Worm (Caenorhabditis elegans) whole organism, L4 larva: ENCODE measurements around the gene Y22D7AR.6.
A peak's percentile ranks its signal among the peaks of the same experiment; 100 is the strongest.

Experiments used
- D1046.2 ChIP-seq: fragments of 200-800 bp; sonication (Bioruptor generic); IDR thresholded peaks from 2 replicates; pipeline ENCODE4 v1.3.6; 2022; ENCODE audit warnings: missing genetic modification characterization, missing compliant biosample characterization
- F44E2.7 ChIP-seq: fragments of 200-800 bp; sonication (Bioruptor generic); IDR thresholded peaks from 2 replicates; pipeline ENCODE4 v2.1.2; 2022; ENCODE audit warnings: missing genetic modification characterization, missing compliant biosample characterization
- T20F7.1 ChIP-seq: fragments of 200-800 bp; sonication (Bioruptor generic); optimal IDR thresholded peaks from 2 replicates; lab custom pipeline; 2018; ENCODE audit warnings: mild to moderate bottlenecking, missing genetic modification characterization, missing compliant biosample characterization
- Y105C5A.15 ChIP-seq: fragments of 200-800 bp; sonication (Bioruptor generic); IDR thresholded peaks from 2 replicates; pipeline ENCODE4 v1.3.6; 2022; ENCODE audit warnings: missing genetic modification characterization, missing compliant biosample characterization
- Y48G9A.11 ChIP-seq: fragments of 200-800 bp; sonication (Bioruptor generic); IDR thresholded peaks from 2 replicates; pipeline ENCODE4 v1.3.6; 2022; ENCODE audit warnings: missing genetic modification reagents, missing genetic modification characterization, missing compliant biosample characterization
- Y5F2A.4 ChIP-seq: fragments of 200-800 bp; sonication (Bioruptor generic); optimal IDR thresholded peaks from 2 replicates; lab custom pipeline; 2018; ENCODE audit warnings: mild to moderate bottlenecking, missing genetic modification characterization, missing compliant biosample characterization
- Y75B8A.6 ChIP-seq: fragments of 200-800 bp; sonication (Bioruptor generic); IDR thresholded peaks from 2 replicates; pipeline ENCODE4 v1.3.6; 2022; ENCODE audit warnings: missing genetic modification reagents, missing genetic modification characterization, missing compliant biosample characterization
- aha-1 ChIP-seq: fragments of 150-350 bp; peaks from one replicate; lab custom pipeline; 2014; ENCODE audit warnings: missing biosample characterization, missing genetic modification characterization
- ama-1 ChIP-seq: fragments of 150-350 bp; optimal IDR thresholded peaks from 2 replicates; lab custom pipeline; 2014; ENCODE audit warnings: inconsistent platforms, mixed read lengths
- arid-1 ChIP-seq: fragments of 200-800 bp; sonication (Bioruptor generic); conservative IDR thresholded peaks from 2 replicates; pipeline ENCODE4 v1.3.6; 2022; ENCODE audit warnings: missing genetic modification reagents, missing genetic modification characterization, missing compliant biosample characterization
- attf-4 ChIP-seq: sonication (generic microtip); optimal IDR thresholded peaks from 3 replicates; lab custom pipeline; 2017; ENCODE audit warnings: missing biosample characterization, missing genetic modification characterization
- ceh-20 ChIP-seq: fragments of 200-800 bp; sonication (Bioruptor generic); IDR thresholded peaks from 2 replicates; pipeline ENCODE4 v1.3.6; 2022; ENCODE audit warnings: missing genetic modification reagents, missing genetic modification characterization, missing compliant biosample characterization
- ctbp-1 ChIP-seq: fragments of 200-800 bp; sonication (Bioruptor generic); IDR thresholded peaks from 2 replicates; pipeline ENCODE4 v1.3.6; 2022; ENCODE audit warnings: missing genetic modification reagents, missing genetic modification characterization, missing compliant biosample characterization
- dmd-8 ChIP-seq: fragments of 200-800 bp; sonication (Bioruptor generic); IDR thresholded peaks from 2 replicates; pipeline ENCODE4 v1.3.6; 2022; ENCODE audit warnings: missing genetic modification characterization, missing compliant biosample characterization
- dmd-9 ChIP-seq: fragments of 200-800 bp; sonication (Bioruptor generic); IDR thresholded peaks from 2 replicates; pipeline ENCODE4 v1.3.6; 2022; ENCODE audit warnings: missing genetic modification reagents, missing genetic modification characterization, missing compliant biosample characterization
- egl-43 ChIP-seq: fragments of 200-800 bp; sonication (Bioruptor generic); IDR thresholded peaks from 2 replicates; pipeline ENCODE4 v1.3.6; 2022; ENCODE audit warnings: missing genetic modification reagents, missing genetic modification characterization, missing compliant biosample characterization
- hlh-11 ChIP-seq: fragments of 200-800 bp; sonication (Bioruptor generic); optimal IDR thresholded peaks from 2 replicates; lab custom pipeline; 2018; ENCODE audit warnings: mild to moderate bottlenecking, missing genetic modification characterization, missing compliant biosample characterization
- hmg-1.1 ChIP-seq: fragments of 200-800 bp; sonication (Bioruptor generic); IDR thresholded peaks from 2 replicates; pipeline ENCODE4 v1.3.6; 2022; ENCODE audit warnings: missing genetic modification reagents, missing genetic modification characterization, missing compliant biosample characterization
- lim-7 ChIP-seq: fragments of 200-800 bp; sonication (Bioruptor generic); IDR thresholded peaks from 2 replicates; pipeline ENCODE4 v1.3.6; 2022; ENCODE audit warnings: missing genetic modification characterization, missing compliant biosample characterization
- lin-1 ChIP-seq: fragments of 200-800 bp; sonication (Bioruptor generic); IDR thresholded peaks from 2 replicates; pipeline ENCODE4 v1.3.6; 2022; ENCODE audit warnings: missing genetic modification reagents, missing genetic modification characterization, missing compliant biosample characterization
- lin-15B ChIP-seq: fragments of 150-350 bp; sonication (generic microtip); optimal IDR thresholded peaks from 3 replicates; lab custom pipeline; 2014; ENCODE audit warnings: missing biosample characterization, missing genetic modification characterization
- lin-38 ChIP-seq: fragments of 200-800 bp; sonication (Bioruptor generic); IDR thresholded peaks from 2 replicates; pipeline ENCODE4 v1.3.6; 2022; ENCODE audit warnings: missing genetic modification reagents, missing genetic modification characterization, missing compliant biosample characterization
- madf-5 ChIP-seq, 2 experiments: fragments of 200-800 bp; sonication (Bioruptor generic); IDR thresholded peaks; 2 replicates each; pipeline ENCODE4 v1.3.6; 2022; ENCODE audit warnings: missing compliant biosample characterization in 2 of 2, missing genetic modification characterization in 2 of 2
- madf-9 ChIP-seq: fragments of 200-800 bp; sonication (Bioruptor generic); conservative IDR thresholded peaks from 2 replicates; pipeline ENCODE4 v1.3.6; 2022; ENCODE audit warnings: missing genetic modification reagents, missing genetic modification characterization, missing compliant biosample characterization
- mdt-29 ChIP-seq: fragments of 200-800 bp; sonication (Bioruptor generic); IDR thresholded peaks from 2 replicates; pipeline ENCODE4 v1.3.6; 2022; ENCODE audit warnings: missing genetic modification reagents, missing genetic modification characterization, missing compliant biosample characterization
- mep-1 ChIP-seq: fragments of 150-350 bp; sonication (generic microtip); optimal IDR thresholded peaks from 3 replicates; lab custom pipeline; 2014; ENCODE audit warnings: missing biosample characterization, missing genetic modification characterization
- nhr-102 ChIP-seq: sonication (generic microtip); optimal IDR thresholded peaks from 2 replicates; lab custom pipeline; 2016; ENCODE audit warnings: mild to moderate bottlenecking, missing genetic modification characterization, moderate library complexity, missing compliant biosample characterization
- nhr-111 ChIP-seq: fragments of 200-800 bp; sonication (Bioruptor generic); optimal IDR thresholded peaks from 2 replicates; lab custom pipeline; 2018; ENCODE audit warnings: mild to moderate bottlenecking, missing genetic modification characterization, missing compliant biosample characterization
- nhr-41 ChIP-seq: fragments of 200-800 bp; sonication (Bioruptor generic); IDR thresholded peaks from 2 replicates; pipeline ENCODE4 v1.3.6; 2022; ENCODE audit warnings: missing genetic modification reagents, missing genetic modification characterization, missing compliant biosample characterization
- nhr-6 ChIP-seq: fragments of 150-350 bp; optimal IDR thresholded peaks from 2 replicates; lab custom pipeline; 2014; ENCODE audit warnings: missing biosample characterization, missing genetic modification characterization
- pha-4 ChIP-seq, 2 experiments: fragments of 150-350 bp in 1 of 2; fragments of 200-800 bp in 1 of 2; sonication (Bioruptor generic) in 1 of 2; IDR thresholded peaks in 1 of 2; optimal IDR thresholded peaks in 1 of 2; 2 replicates each; pipeline versions ENCODE4 v1.3.6 to Lab custom; 2014 to 2022; ENCODE audit warnings: missing genetic modification characterization in 2 of 2, missing genetic modification reagents in 2 of 2, missing biosample characterization in 1 of 2, missing compliant biosample characterization in 1 of 2
- sdz-12 ChIP-seq: fragments of 200-800 bp; sonication (Bioruptor generic); optimal IDR thresholded peaks from 2 replicates; lab custom pipeline; 2018; ENCODE audit warnings: mild to moderate bottlenecking, missing genetic modification characterization, missing compliant biosample characterization
- set-16 ChIP-seq: fragments of 200-800 bp; sonication (Bioruptor generic); IDR thresholded peaks from 2 replicates; pipeline ENCODE4 v1.3.6; 2022; ENCODE audit warnings: missing genetic modification reagents, missing genetic modification characterization, missing compliant biosample characterization
- snpc-1.2 ChIP-seq: fragments of 200-800 bp; sonication (Bioruptor generic); IDR thresholded peaks from 2 replicates; pipeline ENCODE4 v1.3.6; 2022; ENCODE audit warnings: missing genetic modification reagents, missing genetic modification characterization, missing compliant biosample characterization
- tag-97 ChIP-seq: fragments of 200-800 bp; sonication (Bioruptor generic); IDR thresholded peaks from 2 replicates; pipeline ENCODE4 v1.3.6; 2022; ENCODE audit warnings: missing genetic modification characterization, missing compliant biosample characterization
- unc-130 ChIP-seq: sonication (generic microtip); optimal IDR thresholded peaks from 2 replicates; lab custom pipeline; 2016; ENCODE audit warnings: missing genetic modification reagents, missing genetic modification characterization, missing compliant biosample characterization
- vab-7 ChIP-seq: fragments of 200-800 bp; sonication (Bioruptor generic); IDR thresholded peaks from 2 replicates; pipeline ENCODE4 v1.3.6; 2022; ENCODE audit warnings: missing genetic modification reagents, missing genetic modification characterization, missing compliant biosample characterization
- zag-1 ChIP-seq: fragments of 150-350 bp; optimal IDR thresholded peaks from 2 replicates; lab custom pipeline; 2014; ENCODE audit warnings: missing biosample characterization, missing genetic modification characterization
- ztf-11 ChIP-seq: fragments of 150-350 bp; optimal IDR thresholded peaks from 2 replicates; lab custom pipeline; 2014; ENCODE audit warnings: missing biosample characterization, missing genetic modification characterization

Gene Y22D7AR.6

DNA sequence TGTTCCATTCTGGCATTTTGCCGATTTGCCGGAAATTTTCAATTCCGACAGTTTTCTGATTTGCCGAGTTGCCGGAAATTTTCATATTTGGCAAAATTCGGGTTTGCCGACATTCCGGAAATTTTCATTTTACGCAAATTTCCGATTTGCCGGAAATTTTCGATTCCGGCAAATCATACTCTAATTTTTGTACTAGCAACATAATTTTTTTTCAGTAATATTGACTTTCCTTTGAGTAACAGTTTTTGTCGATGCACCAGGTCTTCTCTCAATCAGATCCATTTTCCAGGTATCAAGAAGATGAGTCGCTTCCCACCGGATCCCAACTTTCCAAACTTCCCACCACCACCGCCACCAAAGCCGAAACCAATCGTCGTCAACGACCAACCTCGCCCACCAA lies 35.4 kb downstream of the Y22D7AR.6 start, which contains the start of gene Y22D7AL.3:
Y22D7AL.3 (plus strand) TSS at position 301 of the 400 bp plus-strand sequence.
- TF ChIP-seq Y75B8A.6 (GFP tag; lab: Robert Waterston, UW): no peak
- TF ChIP-seq aha-1: peak; percentile 28

DNA sequence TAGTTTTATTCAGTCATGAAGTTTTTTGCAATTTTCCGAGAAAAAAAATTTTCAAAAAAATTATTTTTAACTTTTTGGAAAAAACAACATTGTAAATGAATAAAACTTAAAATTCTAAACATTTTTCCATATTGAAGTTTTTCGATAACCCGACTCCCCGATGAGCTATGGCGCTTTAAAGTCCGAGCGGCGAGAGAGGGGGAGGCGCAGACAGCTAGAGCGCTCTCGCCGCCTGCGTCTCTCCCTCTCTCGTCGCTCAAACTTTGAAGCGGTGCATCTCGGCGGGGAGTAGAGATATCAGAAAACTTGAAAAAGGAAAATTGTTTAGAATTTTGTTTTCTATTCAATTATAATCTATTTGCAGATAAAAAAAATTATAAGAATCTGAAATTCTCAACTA lies 38.2 kb downstream of the Y22D7AR.6 start:
- TF ChIP-seq madf-9 (GFP tag; lab: Robert Waterston, UW): no peak
- peak; percentile 82 for TF ChIP-seq set-16 (GFP tag; lab: Robert Waterston, UW)

DNA sequence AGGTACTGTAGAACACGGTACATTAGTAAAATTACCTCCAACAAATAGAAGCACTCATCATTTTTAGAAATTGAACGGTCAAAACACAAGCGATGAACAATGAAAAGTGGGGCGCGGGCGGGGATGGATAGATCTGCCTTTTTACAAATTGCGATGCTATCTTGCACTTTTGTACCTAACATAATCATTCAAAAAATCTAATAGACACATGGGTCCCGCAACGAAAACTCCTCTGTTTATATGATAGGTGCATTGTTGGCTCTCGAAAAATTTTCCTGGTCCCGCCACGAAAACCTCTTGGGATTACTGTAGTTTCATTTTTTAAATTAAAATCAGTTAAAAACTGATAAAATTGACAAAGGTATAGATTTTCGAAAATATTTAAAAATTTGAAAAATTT lies 42.3 kb downstream of the Y22D7AR.6 start, which contains the start of gene Y22D7AL.11:
Y22D7AL.11 (minus strand) TSS at position 101 of the 400 bp plus-strand sequence.
- TF ChIP-seq hmg-1.1: no peak
- no peak for TF ChIP-seq zag-1 (tag; lab: Kevin White, UChicago)
- TF ChIP-seq nhr-6 (tag; lab: Kevin White, UChicago): no peak

DNA sequence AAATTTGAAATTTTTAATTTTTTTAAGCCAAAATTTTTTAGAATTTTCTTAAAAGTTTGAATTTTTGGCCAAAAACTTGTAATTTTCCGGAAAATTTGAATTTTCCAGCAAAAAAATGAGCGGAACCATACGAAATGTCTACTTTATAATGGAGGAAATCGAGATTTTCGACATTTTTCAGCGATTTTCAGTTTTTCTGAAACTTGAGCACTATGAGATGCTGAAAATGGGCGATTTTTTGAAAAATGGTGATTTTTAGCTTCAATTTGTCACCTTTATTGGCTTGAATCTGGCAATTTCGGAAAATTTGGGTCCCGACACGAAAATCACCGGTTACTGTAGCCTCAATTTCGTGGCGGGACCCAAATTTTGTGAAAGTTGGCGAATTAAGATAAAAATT lies 50.0 kb downstream of the Y22D7AR.6 start, which contains the start of gene Y22D7AL.4:
Y22D7AL.4 (plus strand) TSS at position 109 of the 400 bp plus-strand sequence.
- TF ChIP-seq lin-15B (tag; lab: Kevin White, UChicago) (no peak), mdt-29 (GFP tag; lab: Robert Waterston, UW) (0 out of 2 replicates have a peak, but pooled peaks have one; percentile 27), aha-1 (peak; percentile 2), hlh-11 (tag; lab: Kevin White, UChicago) (peak; percentile 10), sdz-12 (GFP tag; lab: Kevin White, UChicago) (peak; percentile 6), madf-5 (GFP tag; IDR thresholded peaks at IDR 0.05; lab: Robert Waterston, UW) (no peak)

- TF ChIP-seq mep-1 (tag; lab: Kevin White, UChicago) (peak; percentile 28), hlh-11 (tag; lab: Kevin White, UChicago) (no peak), ctbp-1 (GFP tag; lab: Robert Waterston, UW) (peak; percentile 73), lin-1 (0 out of 2 replicates have a peak, but pooled peaks have one; percentile 40), Y48G9A.11 (GFP tag; lab: Robert Waterston, UW) (peak; percentile 63), egl-43 (GFP tag; lab: Robert Waterston, UW) (peak; percentile 83), lin-38 (GFP tag; lab: Robert Waterston, UW) (peak; percentile 46), nhr-111 (GFP tag; lab: Kevin White, UChicago) (peak; percentile 44), pha-4 (GFP tag; IDR thresholded peaks at IDR 0.05; lab: Robert Waterston, UW) (peak; percentile 73), pha-4 (tag; optimal IDR thresholded peaks at IDR 0.05; lab: Kevin White, UChicago) (no peak), unc-130 (GFP tag; lab: Kevin White, UChicago) (peak; percentile 51), T20F7.1 (GFP tag; lab: Kevin White, UChicago) (no peak), arid-1 (peak; percentile 81), lin-15B (tag; lab: Kevin White, UChicago) (no peak), mdt-29 (GFP tag; lab: Robert Waterston, UW) (0 out of 2 replicates have a peak, but pooled peaks have one; percentile 47), lim-7 (GFP tag; lab: Robert Waterston, UW) (peak; percentile 67; the same call in 1 of the 2 replicates), Y105C5A.15 (GFP tag; lab: Robert Waterston, UW) (0 out of 2 replicates have a peak, but pooled peaks have one; percentile 10), nhr-41 (GFP tag; lab: Robert Waterston, UW) (no peak), ztf-11 (no peak), vab-7 (GFP tag; lab: Robert Waterston, UW) (peak; percentile 43; the same call in 1 of the 2 replicates), madf-9 (GFP tag; lab: Robert Waterston, UW) (0 out of 2 replicates have a peak, but pooled peaks have one; percentile 18), dmd-9 (GFP tag; lab: Robert Waterston, UW) (0 out of 2 replicates have a peak, but pooled peaks have one; percentile 47), dmd-8 (GFP tag; lab: Robert Waterston, UW) (0 out of 2 replicates have a peak, but pooled peaks have one; percentile 15), madf-5 (GFP tag; IDR thresholded peaks at IDR 0.05; lab: Robert Waterston, UW) (peak in 1 of 2 experiments; percentile 63; a peak in 1 of 4 replicates), nhr-6 (tag; lab: Kevin White, UChicago) (no peak), nhr-102 (tag; lab: Kevin White, UChicago) (peak; percentile 12), attf-4 (tag; lab: Kevin White, UChicago) (no peak), ama-1 (lab: Kevin White, UChicago) (peak; percentile 47), aha-1 (peak; percentile 33), D1046.2 (peak; percentile 67; the same call in 1 of the 2 replicates), snpc-1.2 (GFP tag; lab: Robert Waterston, UW) (peak; percentile 56; the same call in 1 of the 2 replicates), tag-97 (GFP tag; lab: Robert Waterston, UW) (no peak), Y5F2A.4 (GFP tag; lab: Kevin White, UChicago) (peak; percentile 30), ceh-20 (GFP tag; lab: Robert Waterston, UW) (no peak), F44E2.7 (GFP tag; lab: Robert Waterston, UW) (0 out of 2 replicates have a peak, but pooled peaks have one; percentile 15)
Observed at ce11 chrIII:1625660-1626275, 50.8 kb downstream of the Y22D7AR.6 start.
